Worm (Caenorhabditis elegans) whole organism, midembryonic: Measurements from ENCODE around the gene srj-38.

Experiments used
- T22C8.4 ChIP-seq: fragments of 200-800 bp; sonication (Bioruptor generic); IDR thresholded peaks from 2 replicates; pipeline ENCODE4 v1.3.6; 2022; ENCODE audit warnings: missing genetic modification characterization, missing compliant biosample characterization
- cog-1 ChIP-seq: sonication (generic microtip); optimal IDR thresholded peaks from 2 replicates; lab custom pipeline; 2016; ENCODE audit warnings: missing genetic modification characterization, missing compliant biosample characterization
- flt-1 ChIP-seq: fragments of 200-800 bp; sonication (Bioruptor generic); IDR thresholded peaks from 2 replicates; pipeline ENCODE4 v1.3.6; 2022; ENCODE audit warnings: missing genetic modification characterization, missing compliant biosample characterization
- klf-2 ChIP-seq: fragments of 200-800 bp; sonication (Bioruptor generic); conservative IDR thresholded peaks from 2 replicates; pipeline ENCODE4 v1.3.6; 2022; ENCODE audit warnings: missing genetic modification reagents, missing genetic modification characterization, missing compliant biosample characterization
- med-1 ChIP-seq: sonication (generic microtip); optimal IDR thresholded peaks from 2 replicates; lab custom pipeline; 2017; ENCODE audit warnings: missing genetic modification characterization, mild to moderate bottlenecking, missing compliant biosample characterization, antibody characterized with exemption, missing genetic modification reagents; ENCODE audit not compliant: insufficient read depth
- ref-1 ChIP-seq: fragments of 200-800 bp; sonication (Bioruptor generic); conservative IDR thresholded peaks from 2 replicates; pipeline ENCODE4 v1.3.6; 2022; ENCODE audit warnings: missing genetic modification reagents, missing genetic modification characterization, missing compliant biosample characterization
- tab-1 ChIP-seq: fragments of 200-800 bp; sonication (Bioruptor generic); IDR thresholded peaks from 2 replicates; pipeline ENCODE4 v1.3.6; 2022; ENCODE audit warnings: missing genetic modification characterization, missing compliant biosample characterization
- ztf-23 ChIP-seq: fragments of 200-800 bp; sonication (Bioruptor generic); IDR thresholded peaks from 2 replicates; pipeline ENCODE4 v1.3.6; 2022; ENCODE audit warnings: missing genetic modification reagents, missing genetic modification characterization, missing compliant biosample characterization
- ztf-29 ChIP-seq: fragments of 200-800 bp; sonication (Bioruptor generic); IDR thresholded peaks from 2 replicates; pipeline ENCODE4 v1.3.6; 2022; ENCODE audit warnings: missing genetic modification reagents, missing genetic modification characterization, missing compliant biosample characterization

Gene srj-38

ce11 chrV:884324-884723, at the start of gene srj-38:
TSS of gene srj-38 (minus strand) at chrV:884424.
- TF ChIP-seq med-1 (GFP tag; lab: Kevin White, UChicago) = no peak
- TF ChIP-seq ztf-29 (GFP tag; lab: Robert Waterston, UW) = no peak
- no peak for TF ChIP-seq flt-1
- TF ChIP-seq klf-2 (GFP tag; lab: Robert Waterston, UW) = no peak
- no peak for TF ChIP-seq cog-1 (tag; lab: Kevin White, UChicago)
- TF ChIP-seq tab-1 (GFP tag; lab: Robert Waterston, UW) = no peak
- no peak for TF ChIP-seq T22C8.4 (GFP tag; lab: Robert Waterston, UW)
- no peak for TF ChIP-seq ref-1 (GFP tag; lab: Robert Waterston, UW)
- no peak for TF ChIP-seq ztf-23 (GFP tag; lab: Robert Waterston, UW)

- TF ChIP-seq ref-1 (GFP tag; lab: Robert Waterston, UW) (no peak), klf-2 (GFP tag; lab: Robert Waterston, UW) (no peak), ztf-23 (GFP tag; lab: Robert Waterston, UW) (no peak), flt-1 (no peak), T22C8.4 (GFP tag; lab: Robert Waterston, UW) (no peak), ztf-29 (GFP tag; lab: Robert Waterston, UW) (no peak), tab-1 (GFP tag; lab: Robert Waterston, UW) (no peak), cog-1 (tag; lab: Kevin White, UChicago) (no peak), med-1 (GFP tag; lab: Kevin White, UChicago) (no peak)
Observed at ce11 chrV:917488-917887, 33.3 kb upstream of the srj-38 start, which contains the start of gene H24K24.2. TSS of gene H24K24.2 (plus strand) at chrV:917788.

DNA sequence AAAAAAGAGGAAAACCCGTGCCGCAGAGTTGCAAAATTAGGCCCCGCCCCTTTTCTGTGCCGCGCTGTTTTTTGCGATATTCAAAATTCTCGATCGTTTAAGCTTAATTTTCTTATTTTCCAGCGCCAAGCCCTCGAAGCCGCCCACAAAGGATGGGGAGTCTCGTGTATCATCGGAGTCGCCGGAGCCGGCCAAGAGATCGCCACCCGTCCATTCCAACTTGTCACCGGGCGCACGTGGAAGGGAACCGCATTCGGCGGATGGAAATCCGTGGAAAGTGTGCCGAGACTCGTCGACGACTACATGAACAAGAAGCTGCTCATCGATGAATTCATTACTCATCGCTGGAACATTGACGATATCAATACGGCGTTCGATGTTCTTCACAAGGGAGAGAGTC, 31.5 kb upstream of the srj-38 start:
- TF ChIP-seq flt-1 (no peak), ref-1 (GFP tag; lab: Robert Waterston, UW) (no peak), tab-1 (GFP tag; lab: Robert Waterston, UW) (no peak), ztf-23 (GFP tag; lab: Robert Waterston, UW) (no peak), klf-2 (GFP tag; lab: Robert Waterston, UW) (no peak), T22C8.4 (GFP tag; lab: Robert Waterston, UW) (no peak), ztf-29 (GFP tag; lab: Robert Waterston, UW) (no peak), med-1 (GFP tag; lab: Kevin White, UChicago) (no peak), cog-1 (tag; lab: Kevin White, UChicago) (no peak)

DNA sequence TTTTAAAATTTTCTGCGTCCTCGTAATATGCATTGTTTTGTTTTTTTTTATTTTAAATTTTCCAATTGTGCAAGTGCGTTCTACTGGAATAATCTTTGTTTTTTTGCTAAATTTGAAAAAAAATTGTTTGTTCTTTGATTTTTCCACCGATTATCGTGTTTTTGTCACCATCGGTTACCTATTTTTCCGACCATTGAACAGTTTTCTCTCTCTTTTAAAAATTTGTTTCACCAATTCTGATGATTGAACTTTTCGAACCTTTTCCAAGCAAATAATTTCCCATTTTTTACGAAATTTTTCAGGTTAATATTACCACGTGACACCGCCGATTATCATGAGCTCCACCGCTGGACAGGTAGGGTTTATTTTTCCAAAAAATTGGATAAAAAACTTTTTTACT, 27.2 kb upstream of the srj-38 start, which contains the start of gene adh-5:
Gene adh-5 (plus strand): TSS at position 301 of the 400 bp plus-strand sequence.
- TF ChIP-seq T22C8.4 (GFP tag; lab: Robert Waterston, UW) (no peak), klf-2 (GFP tag; lab: Robert Waterston, UW) (no peak), cog-1 (tag; lab: Kevin White, UChicago) (no peak)

DNA sequence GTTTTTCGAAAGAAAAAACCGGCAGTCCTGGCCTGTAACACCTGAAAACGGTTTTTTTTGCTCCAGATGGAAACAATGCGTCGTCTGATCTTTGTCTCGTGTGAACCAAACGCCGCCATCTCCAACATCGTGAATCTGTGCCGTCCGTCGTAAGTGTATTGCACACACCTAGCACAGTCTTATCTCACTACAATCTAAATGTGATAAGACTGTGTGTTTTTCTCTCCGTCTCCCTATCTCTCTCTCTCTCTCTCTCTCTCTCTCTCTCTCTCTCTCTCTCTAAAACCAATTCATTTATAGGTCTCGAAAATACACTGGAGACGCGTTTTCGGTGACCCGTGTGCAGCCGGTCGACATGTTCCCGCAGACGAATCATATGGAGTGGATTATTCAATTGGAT, 26.4 kb upstream of the srj-38 start:
- TF ChIP-seq tab-1 (GFP tag; lab: Robert Waterston, UW) (no peak), med-1 (GFP tag; lab: Kevin White, UChicago) (no peak), ztf-29 (GFP tag; lab: Robert Waterston, UW) (no peak), ztf-23 (GFP tag; lab: Robert Waterston, UW) (no peak), flt-1 (no peak), ref-1 (GFP tag; lab: Robert Waterston, UW) (no peak), klf-2 (GFP tag; lab: Robert Waterston, UW) (no peak)

DNA sequence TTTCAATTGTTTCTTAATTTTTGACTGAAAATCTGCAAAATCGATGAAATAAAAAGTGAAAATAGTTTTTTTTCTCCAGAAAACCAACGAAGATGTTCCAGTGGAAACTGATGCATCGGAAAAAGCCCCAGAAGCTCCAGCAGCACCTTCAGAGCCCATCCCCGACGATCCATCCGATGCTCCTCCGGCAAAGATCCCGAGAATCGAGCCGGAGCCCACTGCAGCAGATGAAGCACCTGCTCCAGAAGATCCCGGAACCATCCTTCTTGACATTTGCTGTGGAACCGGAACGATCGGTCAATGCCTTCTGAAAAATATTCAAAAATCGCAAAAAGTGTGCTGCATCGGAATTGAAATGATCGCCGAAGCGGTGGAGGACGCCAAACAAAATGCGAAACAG, 24.5 kb upstream of the srj-38 start:
- no peak for TF ChIP-seq ztf-29 (GFP tag; lab: Robert Waterston, UW)
- no peak for TF ChIP-seq cog-1 (tag; lab: Kevin White, UChicago)
- no peak for TF ChIP-seq ref-1 (GFP tag; lab: Robert Waterston, UW)
- no peak for TF ChIP-seq tab-1 (GFP tag; lab: Robert Waterston, UW)
- no peak for TF ChIP-seq klf-2 (GFP tag; lab: Robert Waterston, UW)
- TF ChIP-seq ztf-23 (GFP tag; lab: Robert Waterston, UW) = no peak
- TF ChIP-seq med-1 (GFP tag; lab: Kevin White, UChicago) = no peak
- no peak for TF ChIP-seq flt-1
- no peak for TF ChIP-seq T22C8.4 (GFP tag; lab: Robert Waterston, UW)

DNA sequence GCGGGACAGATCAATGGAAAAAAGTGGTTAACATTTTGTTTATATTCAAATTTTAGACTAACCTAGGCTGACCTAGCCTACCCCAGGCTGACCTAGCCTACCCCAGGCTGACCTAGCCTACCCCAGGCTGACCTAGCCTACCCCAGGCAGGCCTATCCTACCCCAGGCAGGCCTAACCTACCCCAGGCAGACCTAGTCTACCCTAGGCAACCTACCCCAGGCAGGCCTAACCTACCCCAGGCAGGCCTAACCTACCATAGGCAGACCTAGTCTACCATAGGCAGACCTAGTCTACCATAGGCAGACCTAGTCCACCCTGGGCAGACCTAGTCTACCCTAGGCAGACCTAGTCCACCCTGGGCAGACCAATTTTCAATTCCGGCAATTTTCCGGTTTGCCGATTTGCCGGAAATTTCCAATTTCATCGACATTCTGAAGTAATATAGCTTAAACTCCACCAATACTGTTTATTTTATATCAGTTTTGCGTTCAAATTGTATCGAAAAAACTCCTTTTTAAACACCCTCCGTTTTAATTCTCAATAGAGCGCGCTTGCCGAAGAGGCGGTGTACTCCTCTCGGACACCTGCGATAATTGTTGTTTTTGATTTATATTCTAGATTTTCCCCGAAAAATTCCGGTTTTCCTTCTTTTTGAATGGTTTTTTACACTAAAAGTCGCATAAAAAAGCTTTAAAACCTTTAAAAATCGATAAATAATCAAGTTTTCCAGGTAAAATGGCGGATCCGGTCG, 20.2 kb upstream of the srj-38 start, which contains the start of gene trm-2A:
Gene trm-2A (plus strand): TSS at position 732 of the 752 bp plus-strand sequence.
- 0 out of 2 replicates have a peak, but pooled peaks have one; percentile 39 for TF ChIP-seq ztf-23 (GFP tag; lab: Robert Waterston, UW)
- no peak for TF ChIP-seq ztf-29 (GFP tag; lab: Robert Waterston, UW)

DNA sequence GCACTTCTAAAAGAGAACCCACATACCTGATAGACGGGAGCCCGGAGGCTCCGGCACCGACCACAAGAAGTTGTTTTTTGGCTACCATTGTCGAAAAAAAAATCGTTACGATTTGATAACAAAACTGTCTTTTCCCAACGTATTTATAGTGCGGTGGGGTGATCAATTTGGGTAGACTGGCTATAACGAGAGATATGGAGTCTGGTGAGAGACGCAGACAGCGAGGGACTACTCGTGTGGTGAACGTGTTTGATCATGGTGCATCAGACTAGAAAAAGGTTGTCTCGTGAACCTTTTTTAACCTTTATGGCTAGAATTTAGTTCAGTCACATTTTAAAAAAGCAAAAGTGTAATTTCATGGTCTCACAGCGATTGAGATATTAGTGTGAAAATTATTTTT, 19.2 kb upstream of the srj-38 start, which contains the start of gene fmo-5:
Gene fmo-5 (minus strand): TSS at position 206 of the 400 bp plus-strand sequence.
- TF ChIP-seq tab-1 (GFP tag; lab: Robert Waterston, UW) = no peak

DNA sequence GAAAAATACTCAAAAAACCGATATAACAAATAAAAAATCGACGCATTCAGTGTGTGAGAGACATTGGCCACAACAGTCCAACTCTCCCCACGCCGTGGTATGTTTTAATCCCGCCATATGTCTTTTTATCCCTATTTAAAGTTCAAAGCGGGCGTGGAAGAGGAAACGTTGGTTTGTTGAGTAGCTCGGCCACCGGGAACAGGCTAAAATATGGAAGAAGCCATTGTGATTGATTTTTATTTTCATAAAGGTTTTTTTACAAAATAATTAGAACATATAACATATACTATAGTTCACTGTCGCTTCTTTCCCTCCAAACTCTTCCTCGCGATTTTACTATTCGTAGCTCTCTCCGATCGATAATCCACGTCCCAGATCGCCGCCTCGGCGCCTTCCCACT, 14.9 kb upstream of the srj-38 start, which contains the start of gene nas-32:
Gene nas-32 (minus strand): TSS at position 101 of the 400 bp plus-strand sequence.
- TF ChIP-seq tab-1 (GFP tag; lab: Robert Waterston, UW) (no peak), T22C8.4 (GFP tag; lab: Robert Waterston, UW) (no peak), klf-2 (GFP tag; lab: Robert Waterston, UW) (no peak), flt-1 (no peak), ztf-23 (GFP tag; lab: Robert Waterston, UW) (no peak), cog-1 (tag; lab: Kevin White, UChicago) (no peak), ref-1 (GFP tag; lab: Robert Waterston, UW) (no peak), med-1 (GFP tag; lab: Kevin White, UChicago) (no peak), ztf-29 (GFP tag; lab: Robert Waterston, UW) (no peak)
